Worm (Caenorhabditis elegans): ENCODE measurements around the gene cyp-34A5.

DNA sequence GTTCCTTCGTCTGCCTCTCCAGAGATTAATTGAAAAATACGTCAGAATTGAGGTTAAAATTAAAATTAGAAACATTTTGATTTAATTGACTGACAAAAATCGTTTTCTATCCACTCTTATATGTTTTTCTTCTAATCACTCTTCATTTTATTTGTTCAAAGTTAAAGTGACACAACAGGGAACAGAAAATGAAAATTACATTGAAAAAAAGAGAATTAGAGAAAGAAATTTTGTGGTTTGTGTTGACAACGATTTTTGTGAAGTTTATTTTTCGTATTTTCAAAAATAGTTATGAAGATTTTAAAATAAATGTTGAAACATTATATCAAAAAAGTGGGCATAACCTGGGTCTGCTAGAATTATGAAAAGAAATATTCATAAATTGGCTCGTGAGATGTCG lies at the start of gene cyp-34A5:
- TF ChIP-seq him-1 (tag; optimal IDR thresholded peaks at IDR 0.05), result no peak
- TF ChIP-seq dao-5 (tag; optimal IDR thresholded peaks at IDR 0.05), result no peak
- no peak for TF ChIP-seq W03F9.2 (tag; optimal IDR thresholded peaks at IDR 0.05)
